Fruit fly (Drosophila melanogaster): ENCODE measurements around the gene CG10175.
A peak's percentile ranks its signal among the peaks of the same experiment; 100 is the strongest.

CG10175 gene

dm6 chr3R:23519395-23520101, 11.2 kb downstream of the CG10175 start, which contains the start of gene Irk2:
Irk2 (minus strand) TSS chr3R:23519445.
- TF ChIP-seq CG34367 (tag; optimal IDR thresholded peaks at IDR 0.05) (no peak), CG32121 (GFP tag; IDR thresholded peaks at IDR 0.05) (no peak), Pif1B (GFP tag; optimal IDR thresholded peaks at IDR 0.05) (no peak), Pif1A (GFP tag; optimal IDR thresholded peaks at IDR 0.05) (no peak), CG12605 (GFP tag; IDR thresholded peaks at IDR 0.05) (no peak), Ets98B (GFP tag; IDR thresholded peaks at IDR 0.05) (no peak), EcR (GFP tag; optimal IDR thresholded peaks at IDR 0.05) (no peak)

dm6 chr3R:23511356-23511755, 19.4 kb downstream of the CG10175 start:
- TF ChIP-seq EcR (GFP tag; optimal IDR thresholded peaks at IDR 0.05) (no peak), Pif1A (GFP tag; optimal IDR thresholded peaks at IDR 0.05) (no peak), D1 (tag; optimal IDR thresholded peaks at IDR 0.05) (no peak), CG4496 (GFP tag; IDR thresholded peaks at IDR 0.05) (no peak), Snoo (tag; optimal IDR thresholded peaks at IDR 0.05) (no peak)

- TF ChIP-seq CG14655 (GFP tag; optimal IDR thresholded peaks at IDR 0.05) (no peak), CG34367 (tag; optimal IDR thresholded peaks at IDR 0.05) (no peak), CG32121 (GFP tag; IDR thresholded peaks at IDR 0.05) (no peak), CG10348 (GFP tag; IDR thresholded peaks at IDR 0.05) (no peak), EcR (GFP tag; optimal IDR thresholded peaks at IDR 0.05) (peak; percentile 52), Ets98B (GFP tag; IDR thresholded peaks at IDR 0.05) (no peak), fd96Ca (GFP tag; IDR thresholded peaks at IDR 0.05) (no peak)
Measured at dm6 chr3R:23509408-23509940, 21.3 kb downstream of the CG10175 start.

dm6 chr3R:23508304-23508703, 22.5 kb downstream of the CG10175 start:
- peak; percentile 82 for TF ChIP-seq CG15710 (tag; optimal IDR thresholded peaks at IDR 0.05)
- no peak for TF ChIP-seq CG13204 (GFP tag; optimal IDR thresholded peaks at IDR 0.05)
- peak; percentile 56 for TF ChIP-seq CG34367 (tag; optimal IDR thresholded peaks at IDR 0.05)
- TF ChIP-seq CG8159 (tag; optimal IDR thresholded peaks at IDR 0.05), result peak; percentile 85
- TF ChIP-seq CG4496 (GFP tag; IDR thresholded peaks at IDR 0.05), result peak; percentile 52; the same call in 1 of the 3 replicates
- peak; percentile 27; the same call in 1 of the 2 replicates for TF ChIP-seq CG32121 (GFP tag; IDR thresholded peaks at IDR 0.05)
- peak; percentile 19 for TF ChIP-seq D1 (tag; optimal IDR thresholded peaks at IDR 0.05)
- TF ChIP-seq CG8301 (tag; optimal IDR thresholded peaks at IDR 0.05), result peak; percentile 8
- no peak for TF ChIP-seq CG10348 (GFP tag; IDR thresholded peaks at IDR 0.05)
- peak; percentile 46 for TF ChIP-seq Pif1A (GFP tag; optimal IDR thresholded peaks at IDR 0.05)
- TF ChIP-seq CG12605 (GFP tag; IDR thresholded peaks at IDR 0.05), result no peak
- peak; percentile 36; the same call in 1 of the 2 replicates for TF ChIP-seq rn (GFP tag; IDR thresholded peaks at IDR 0.05)
- peak; percentile 38 for TF ChIP-seq EcR (GFP tag; optimal IDR thresholded peaks at IDR 0.05)
- no peak for TF ChIP-seq gl (tag; optimal IDR thresholded peaks at IDR 0.05)
- peak; percentile 82 for TF ChIP-seq Snoo (tag; optimal IDR thresholded peaks at IDR 0.05)
- TF ChIP-seq CG14655 (GFP tag; optimal IDR thresholded peaks at IDR 0.05), result peak; percentile 37
- peak; percentile 72 for TF ChIP-seq CG17806 (tag; optimal IDR thresholded peaks at IDR 0.05)
- peak; percentile 57 for TF ChIP-seq CG9948 (tag; optimal IDR thresholded peaks at IDR 0.05)
- peak; percentile 67 for TF ChIP-seq Pif1B (GFP tag; optimal IDR thresholded peaks at IDR 0.05)
- peak; percentile 48 for TF ChIP-seq Ets98B (GFP tag; IDR thresholded peaks at IDR 0.05)
- no peak for TF ChIP-seq fd96Ca (GFP tag; IDR thresholded peaks at IDR 0.05)

- TF ChIP-seq Snoo (tag; optimal IDR thresholded peaks at IDR 0.05) (no peak), CG15710 (tag; optimal IDR thresholded peaks at IDR 0.05) (no peak), CG10348 (GFP tag; IDR thresholded peaks at IDR 0.05) (no peak), CG8301 (tag; optimal IDR thresholded peaks at IDR 0.05) (no peak), rn (GFP tag; IDR thresholded peaks at IDR 0.05) (no peak), CG8159 (tag; optimal IDR thresholded peaks at IDR 0.05) (no peak), gl (tag; optimal IDR thresholded peaks at IDR 0.05) (no peak), CG14655 (GFP tag; optimal IDR thresholded peaks at IDR 0.05) (no peak), CG4496 (GFP tag; IDR thresholded peaks at IDR 0.05) (no peak), fd96Ca (GFP tag; IDR thresholded peaks at IDR 0.05) (no peak), CG17806 (tag; optimal IDR thresholded peaks at IDR 0.05) (no peak), CG12605 (GFP tag; IDR thresholded peaks at IDR 0.05) (no peak), CG13204 (GFP tag; optimal IDR thresholded peaks at IDR 0.05) (no peak), CG9948 (tag; optimal IDR thresholded peaks at IDR 0.05) (no peak), Pif1B (GFP tag; optimal IDR thresholded peaks at IDR 0.05) (no peak), CG34367 (tag; optimal IDR thresholded peaks at IDR 0.05) (no peak), CG32121 (GFP tag; IDR thresholded peaks at IDR 0.05) (no peak), Pif1A (GFP tag; optimal IDR thresholded peaks at IDR 0.05) (no peak)
Measured at dm6 chr3R:23507376-23507775, 23.4 kb downstream of the CG10175 start, which contains the start of gene CG34289. CG34289 (minus strand) TSS chr3R:23507476.

- TF ChIP-seq CG32121 (GFP tag; IDR thresholded peaks at IDR 0.05) (peak; percentile 66), CG9948 (tag; optimal IDR thresholded peaks at IDR 0.05) (peak; percentile 34), CG17806 (tag; optimal IDR thresholded peaks at IDR 0.05) (peak; percentile 1), Ets98B (GFP tag; IDR thresholded peaks at IDR 0.05) (peak; percentile 55), gl (tag; optimal IDR thresholded peaks at IDR 0.05) (no peak), Pif1A (GFP tag; optimal IDR thresholded peaks at IDR 0.05) (peak; percentile 45), CG14655 (GFP tag; optimal IDR thresholded peaks at IDR 0.05) (peak; percentile 72), Snoo (tag; optimal IDR thresholded peaks at IDR 0.05) (peak; percentile 10), Pif1B (GFP tag; optimal IDR thresholded peaks at IDR 0.05) (peak; percentile 38), CG12605 (GFP tag; IDR thresholded peaks at IDR 0.05) (no peak), CG8159 (tag; optimal IDR thresholded peaks at IDR 0.05) (no peak), EcR (GFP tag; optimal IDR thresholded peaks at IDR 0.05) (no peak), CG10348 (GFP tag; IDR thresholded peaks at IDR 0.05) (no peak), CG4496 (GFP tag; IDR thresholded peaks at IDR 0.05) (0 out of 3 replicates have a peak, but pooled peaks have one; percentile 40), CG8301 (tag; optimal IDR thresholded peaks at IDR 0.05) (peak; percentile 56), D1 (tag; optimal IDR thresholded peaks at IDR 0.05) (no peak)
Measured at dm6 chr3R:23504760-23505159, 26.0 kb downstream of the CG10175 start.
